Worm (Caenorhabditis elegans) whole organism, L4 larva: ENCODE measurements around the gene F31E9.3.
A peak's percentile ranks its signal among the peaks of the same experiment; 100 is the strongest.

ENCODE experiments used
- F37D6.2 ChIP-seq: sonication (generic microtip); optimal IDR thresholded peaks from 2 replicates; lab custom pipeline; 2016; ENCODE audit warnings: mild to moderate bottlenecking, missing genetic modification characterization, missing compliant biosample characterization
- F49E8.2 ChIP-seq: sonication (generic microtip); optimal IDR thresholded peaks from 2 replicates; lab custom pipeline; 2016; ENCODE audit warnings: missing compliant biosample characterization, mild to moderate bottlenecking, missing genetic modification characterization, borderline replicate concordance
- Y105C5A.15 ChIP-seq: fragments of 200-800 bp; sonication (Bioruptor generic); IDR thresholded peaks from 2 replicates; pipeline ENCODE4 v1.3.6; 2022; ENCODE audit warnings: missing genetic modification characterization, missing compliant biosample characterization
- ZK337.2 ChIP-seq: fragments of 200-800 bp; sonication (Bioruptor generic); IDR thresholded peaks from 2 replicates; pipeline ENCODE4 v1.3.6; 2022; ENCODE audit warnings: missing genetic modification reagents, missing genetic modification characterization, missing compliant biosample characterization
- aha-1 ChIP-seq: fragments of 150-350 bp; peaks from one replicate; lab custom pipeline; 2014; ENCODE audit warnings: missing biosample characterization, missing genetic modification characterization
- attf-4 ChIP-seq: sonication (generic microtip); optimal IDR thresholded peaks from 3 replicates; lab custom pipeline; 2017; ENCODE audit warnings: missing biosample characterization, missing genetic modification characterization
- ceh-20 ChIP-seq: fragments of 200-800 bp; sonication (Bioruptor generic); IDR thresholded peaks from 2 replicates; pipeline ENCODE4 v1.3.6; 2022; ENCODE audit warnings: missing genetic modification reagents, missing genetic modification characterization, missing compliant biosample characterization
- ceh-32 ChIP-seq: sonication (generic microtip); optimal IDR thresholded peaks from 2 replicates; lab custom pipeline; 2016; ENCODE audit warnings: mild to moderate bottlenecking, missing genetic modification characterization, missing compliant biosample characterization; ENCODE audit not compliant: poor library complexity
- ceh-44 ChIP-seq: fragments of 200-800 bp; sonication (Bioruptor generic); IDR thresholded peaks from 2 replicates; pipeline ENCODE4 v1.3.6; 2022; ENCODE audit warnings: missing genetic modification reagents, missing genetic modification characterization, missing compliant biosample characterization
- ctbp-1 ChIP-seq: fragments of 200-800 bp; sonication (Bioruptor generic); IDR thresholded peaks from 2 replicates; pipeline ENCODE4 v1.3.6; 2022; ENCODE audit warnings: missing genetic modification reagents, missing genetic modification characterization, missing compliant biosample characterization
- daf-12 ChIP-seq: fragments of 150-350 bp; optimal IDR thresholded peaks from 2 replicates; lab custom pipeline; 2014; ENCODE audit warnings: missing biosample characterization, missing genetic modification reagents, missing genetic modification characterization
- daf-16 ChIP-seq, 3 experiments: sonication (generic microtip); optimal IDR thresholded peaks; 2 replicates each; lab custom pipeline; 2016 to 2017; ENCODE audit warnings: missing genetic modification characterization in 3 of 3, missing genetic modification reagents in 3 of 3, mild to moderate bottlenecking in 2 of 3, missing compliant biosample characterization in 2 of 3, missing biosample characterization in 1 of 3, moderate library complexity in 1 of 3
- dmd-6 ChIP-seq: fragments of 200-800 bp; sonication (Bioruptor generic); IDR thresholded peaks from 2 replicates; pipeline ENCODE4 v1.3.6; 2022; ENCODE audit warnings: missing genetic modification reagents, missing genetic modification characterization, missing compliant biosample characterization
- dve-1 ChIP-seq: sonication (generic microtip); optimal IDR thresholded peaks from 2 replicates; lab custom pipeline; 2017; ENCODE audit warnings: antibody characterized with exemption, mild to moderate bottlenecking, missing genetic modification characterization, missing compliant biosample characterization; ENCODE audit not compliant: insufficient read depth
- fkh-10 ChIP-seq: fragments of 150-350 bp; optimal IDR thresholded peaks from 2 replicates; lab custom pipeline; 2014; ENCODE audit warnings: missing biosample characterization, missing genetic modification reagents, missing genetic modification characterization
- gei-8 ChIP-seq: fragments of 200-800 bp; sonication (Bioruptor generic); optimal IDR thresholded peaks from 2 replicates; lab custom pipeline; 2018; ENCODE audit warnings: mild to moderate bottlenecking, missing genetic modification characterization, missing compliant biosample characterization
- hif-1 ChIP-seq, 2 experiments: sonication (generic microtip); optimal IDR thresholded peaks; 2 replicates each; lab custom pipeline; 2016 to 2017; ENCODE audit warnings: missing compliant biosample characterization in 2 of 2, missing genetic modification characterization in 2 of 2, missing genetic modification reagents in 2 of 2, missing genotype in 2 of 2, mild to moderate bottlenecking in 1 of 2
- hlh-11 ChIP-seq: fragments of 200-800 bp; sonication (Bioruptor generic); optimal IDR thresholded peaks from 2 replicates; lab custom pipeline; 2018; ENCODE audit warnings: mild to moderate bottlenecking, missing genetic modification characterization, missing compliant biosample characterization
- lim-7 ChIP-seq: fragments of 200-800 bp; sonication (Bioruptor generic); IDR thresholded peaks from 2 replicates; pipeline ENCODE4 v1.3.6; 2022; ENCODE audit warnings: missing genetic modification characterization, missing compliant biosample characterization
- lsy-2 ChIP-seq, 2 experiments: fragments of 150-350 bp in 1 of 2; sonication (generic microtip) in 1 of 2; optimal IDR thresholded peaks; 2 replicates each; lab custom pipeline; 2014 to 2017; ENCODE audit warnings: missing biosample characterization in 2 of 2, missing genetic modification characterization in 2 of 2
- madf-5 ChIP-seq, 2 experiments: fragments of 200-800 bp; sonication (Bioruptor generic); IDR thresholded peaks; 2 replicates each; pipeline ENCODE4 v1.3.6; 2022; ENCODE audit warnings: missing compliant biosample characterization in 2 of 2, missing genetic modification characterization in 2 of 2
- nhr-102 ChIP-seq: sonication (generic microtip); optimal IDR thresholded peaks from 2 replicates; lab custom pipeline; 2016; ENCODE audit warnings: mild to moderate bottlenecking, missing genetic modification characterization, moderate library complexity, missing compliant biosample characterization
- nhr-11 ChIP-seq: fragments of 150-350 bp; optimal IDR thresholded peaks from 2 replicates; lab custom pipeline; 2014; ENCODE audit warnings: missing biosample characterization, missing genetic modification characterization
- nhr-28 ChIP-seq: fragments of 150-350 bp; optimal IDR thresholded peaks from 2 replicates; lab custom pipeline; 2014; ENCODE audit warnings: missing biosample characterization, missing genetic modification characterization
- nhr-48 ChIP-seq: sonication (generic microtip); optimal IDR thresholded peaks from 2 replicates; lab custom pipeline; 2016; ENCODE audit warnings: mild to moderate bottlenecking, missing genetic modification characterization, missing compliant biosample characterization
- nhr-77 ChIP-seq: fragments of 150-350 bp; optimal IDR thresholded peaks from 2 replicates; lab custom pipeline; 2014; ENCODE audit warnings: missing biosample characterization, missing genetic modification characterization
- php-3 ChIP-seq: fragments of 200-800 bp; sonication (Bioruptor generic); IDR thresholded peaks from 2 replicates; pipeline ENCODE4 v1.3.6; 2022; ENCODE audit warnings: missing genetic modification reagents, missing genetic modification characterization, missing compliant biosample characterization
- pqm-1 ChIP-seq: sonication (generic microtip); optimal IDR thresholded peaks from 2 replicates; lab custom pipeline; 2017; ENCODE audit warnings: missing biosample characterization, missing genetic modification characterization
- zag-1 ChIP-seq: fragments of 150-350 bp; optimal IDR thresholded peaks from 2 replicates; lab custom pipeline; 2014; ENCODE audit warnings: missing biosample characterization, missing genetic modification characterization
- zfp-3 ChIP-seq: fragments of 200-800 bp; sonication (Bioruptor generic); conservative IDR thresholded peaks from 2 replicates; pipeline ENCODE4 v1.3.6; 2022; ENCODE audit warnings: missing genetic modification reagents, missing genetic modification characterization, missing compliant biosample characterization
- zip-11 ChIP-seq: fragments of 200-800 bp; sonication (Bioruptor generic); IDR thresholded peaks from 2 replicates; pipeline ENCODE4 v1.3.6; 2022; ENCODE audit warnings: missing genetic modification characterization, missing compliant biosample characterization

F31E9.3 gene

DNA sequence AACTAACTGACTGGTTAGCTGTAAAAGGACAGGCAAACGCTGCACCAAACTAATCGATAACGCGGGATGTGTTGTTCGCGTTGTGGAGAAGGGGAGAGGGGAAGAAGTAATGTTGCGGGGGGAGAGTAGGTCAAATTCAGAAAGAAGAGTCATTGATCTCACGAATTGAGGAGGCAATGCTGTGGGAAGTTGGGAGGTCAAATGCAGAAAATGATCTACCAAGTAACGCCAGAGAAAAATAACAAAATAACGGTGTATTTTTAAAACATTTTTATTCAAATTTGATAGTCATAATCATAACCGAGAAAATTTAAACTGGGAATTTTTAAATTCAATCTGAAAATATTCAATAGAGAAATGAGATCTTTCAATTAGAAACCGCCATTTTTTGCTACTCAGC, 27.7 kb downstream of the F31E9.3 start, which contains the start of gene lsy-27:
Gene lsy-27 (minus strand): TSS at position 101 of the 400 bp plus-strand sequence.
- TF ChIP-seq Y105C5A.15 (GFP tag; lab: Robert Waterston, UW), result no peak
- TF ChIP-seq gei-8 (GFP tag; lab: Kevin White, UChicago), result no peak
- no peak for TF ChIP-seq ceh-32 (tag; lab: Kevin White, UChicago)
- TF ChIP-seq nhr-11 (tag; lab: Kevin White, UChicago), result no peak
- TF ChIP-seq attf-4, result no peak
- no peak for TF ChIP-seq lsy-2 (tag; optimal IDR thresholded peaks at IDR 0.05; lab: Kevin White, UChicago)
- TF ChIP-seq ceh-20, result no peak
- TF ChIP-seq nhr-48 (tag; lab: Kevin White, UChicago), result no peak
- TF ChIP-seq madf-5 (GFP tag; IDR thresholded peaks at IDR 0.05; lab: Robert Waterston, UW), result no peak
- no peak for TF ChIP-seq zag-1
- no peak for TF ChIP-seq fkh-10 (GFP tag; lab: Kevin White, UChicago)
- TF ChIP-seq nhr-102, result no peak
- no peak for TF ChIP-seq ceh-44 (GFP tag; lab: Robert Waterston, UW)
- no peak for TF ChIP-seq zip-11 (GFP tag; lab: Robert Waterston, UW)

DNA sequence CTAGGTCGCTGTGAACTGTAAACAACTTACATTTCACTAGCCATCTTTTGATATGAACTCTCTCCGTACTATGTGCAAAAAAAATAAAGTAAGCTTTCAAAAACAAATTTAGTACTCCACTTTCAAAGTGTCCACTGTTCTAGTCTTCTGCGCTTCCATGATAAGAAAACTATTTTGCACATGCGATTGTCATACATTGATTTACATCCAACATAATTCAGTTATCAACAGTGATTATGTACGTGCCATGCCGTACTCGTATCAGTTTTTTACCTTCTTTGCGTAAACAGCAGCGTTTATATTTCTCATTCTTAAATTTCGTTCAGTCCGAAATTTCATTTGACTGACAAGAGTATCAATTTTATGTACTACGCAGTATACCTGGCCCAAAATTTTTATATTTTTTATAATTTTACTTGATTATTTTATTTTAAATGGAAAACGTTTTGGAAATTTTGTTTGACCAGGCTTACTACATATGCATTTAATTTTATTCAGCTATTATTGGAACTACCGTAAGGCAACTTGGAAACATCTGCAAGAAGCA, 30.5 kb downstream of the F31E9.3 start, which contains the start of the genes fbxa-134 and F47H4.2:
Gene fbxa-134 (minus strand): TSS at position 44 of the 547 bp plus-strand sequence.
Gene F47H4.2 (plus strand): TSS at position 497 of the 547 bp plus-strand sequence.
- TF ChIP-seq nhr-77 (tag; lab: Kevin White, UChicago) (peak; percentile 22), daf-16 (GFP tag; optimal IDR thresholded peaks at IDR 0.05; lab: Kevin White, UChicago) (no peak), daf-16 (tag; optimal IDR thresholded peaks at IDR 0.05; lab: Kevin White, UChicago) (peak; percentile 98), F37D6.2 (tag; lab: Kevin White, UChicago) (no peak), dmd-6 (GFP tag; lab: Robert Waterston, UW) (peak; percentile 43; the same call in 1 of the 2 replicates), nhr-48 (tag; lab: Kevin White, UChicago) (peak; percentile 11), zfp-3 (GFP tag; lab: Robert Waterston, UW) (no peak), nhr-28 (tag; lab: Kevin White, UChicago) (peak; percentile 83), aha-1 (tag; lab: Kevin White, UChicago) (peak; percentile 64), dve-1 (tag; lab: Kevin White, UChicago) (peak; percentile 36), daf-12 (tag; lab: Kevin White, UChicago) (no peak), ZK337.2 (GFP tag; lab: Robert Waterston, UW) (no peak), pqm-1 (tag; lab: Kevin White, UChicago) (peak; percentile 99), hlh-11 (peak; percentile 76), hif-1 (tag; optimal IDR thresholded peaks at IDR 0.05; lab: Kevin White, UChicago) (peak in 1 of 2 experiments; percentile 32), lim-7 (no peak), F49E8.2 (no peak), ctbp-1 (GFP tag; lab: Robert Waterston, UW) (no peak), php-3 (GFP tag; lab: Robert Waterston, UW) (0 out of 2 replicates have a peak, but pooled peaks have one; percentile 8)
